Fruit fly (Drosophila melanogaster) whole organism: ENCODE data around the gene CG7370.

ENCODE experiments used
- CG8478 ChIP-seq: fragments of >200 bp; optimal IDR thresholded peaks from 2 replicates; lab custom pipeline; 2018; ENCODE audit warnings: inconsistent platforms
- EcR ChIP-seq, 2 experiments: fragments of >200 bp; optimal IDR thresholded peaks; 2 replicates each; lab custom pipeline; 2017; ENCODE audit warnings: missing biosample characterization in 2 of 2, missing genetic modification characterization in 2 of 2, missing genetic modification reagents in 2 of 2
- pan ChIP-seq: fragments of >200 bp; optimal IDR thresholded peaks from 2 replicates; lab custom pipeline; 2017

DNA sequence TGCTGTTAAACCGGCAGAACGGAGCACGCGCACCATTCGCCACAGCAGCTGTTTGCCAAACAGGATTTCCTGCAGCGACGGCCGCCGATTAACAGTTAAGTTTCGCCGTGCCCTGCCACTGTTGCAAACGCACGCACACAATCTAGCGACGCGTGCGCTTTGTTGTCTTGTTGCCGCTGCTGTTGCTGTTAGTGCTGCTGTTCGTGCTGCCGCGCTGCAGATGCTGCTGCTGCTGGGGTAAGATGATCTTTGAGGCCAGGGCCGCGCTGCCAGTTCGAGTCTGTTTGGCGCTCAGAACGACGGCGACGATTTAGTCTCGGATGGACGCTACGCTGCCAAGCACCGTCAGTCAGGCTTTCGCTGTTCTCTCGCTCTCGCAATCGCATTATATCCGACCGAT, 39.0 kb downstream of the CG7370 start, which contains the start of gene eg:
- TF ChIP-seq CG8478 (lab: Kevin White, UChicago) = no peak
- no peak for TF ChIP-seq pan (lab: Kevin White, UChicago)
- TF ChIP-seq EcR (GFP tag; optimal IDR thresholded peaks at IDR 0.05; lab: Kevin White, UChicago) = no peak
